Worm (Caenorhabditis elegans) whole organism, early embryonic: Measurements from ENCODE around the gene srz-71.

Experiments
- B0310.2 ChIP-seq: sonication (generic microtip); optimal IDR thresholded peaks from 2 replicates; lab custom pipeline; 2016; ENCODE audit warnings: mild to moderate bottlenecking, missing genetic modification characterization, missing compliant biosample characterization
- F13C5.2 ChIP-seq: sonication (generic microtip); optimal IDR thresholded peaks from 2 replicates; lab custom pipeline; 2017; ENCODE audit warnings: mild to moderate bottlenecking, missing genetic modification characterization, inconsistent platforms, missing compliant biosample characterization
- aly-1 ChIP-seq: sonication (generic microtip); optimal IDR thresholded peaks from 2 replicates; lab custom pipeline; 2016; ENCODE audit warnings: missing genetic modification characterization, missing compliant biosample characterization
- ama-1 ChIP-seq: fragments of 150-350 bp; optimal IDR thresholded peaks from 2 replicates; lab custom pipeline; 2014
- ceh-13 ChIP-seq: fragments of 200-800 bp; sonication (Bioruptor generic); optimal IDR thresholded peaks from 2 replicates; lab custom pipeline; 2018; ENCODE audit warnings: mild to moderate bottlenecking, missing genetic modification characterization, missing compliant biosample characterization
- ceh-36 ChIP-seq: sonication (generic microtip); optimal IDR thresholded peaks from 2 replicates; lab custom pipeline; 2016; ENCODE audit warnings: missing genetic modification characterization, inconsistent platforms, missing compliant biosample characterization
- ets-7 ChIP-seq: sonication (generic microtip); optimal IDR thresholded peaks from 2 replicates; lab custom pipeline; 2016; ENCODE audit warnings: missing genotype, missing genetic modification characterization, missing compliant biosample characterization
- flt-1 ChIP-seq: fragments of 200-800 bp; sonication (Bioruptor generic); IDR thresholded peaks from 2 replicates; pipeline ENCODE4 v1.3.6; 2022; ENCODE audit warnings: missing genetic modification characterization, missing compliant biosample characterization
- hmbx-1 ChIP-seq: sonication (generic microtip); optimal IDR thresholded peaks from 2 replicates; lab custom pipeline; 2016; ENCODE audit warnings: mild to moderate bottlenecking, missing genetic modification characterization, missing compliant biosample characterization
- hmg-4 ChIP-seq: fragments of 200-800 bp; sonication (Bioruptor generic); optimal IDR thresholded peaks from 2 replicates; lab custom pipeline; 2018; ENCODE audit warnings: mild to moderate bottlenecking, missing genetic modification characterization, missing compliant biosample characterization
- hnd-1 ChIP-seq: sonication (generic microtip); optimal IDR thresholded peaks from 2 replicates; lab custom pipeline; 2016; ENCODE audit warnings: missing genetic modification characterization, missing compliant biosample characterization
- pes-1 ChIP-seq: fragments of 200-800 bp; sonication (Bioruptor generic); IDR thresholded peaks from 2 replicates; pipeline ENCODE4 v1.3.6; 2022; ENCODE audit warnings: missing genetic modification reagents, missing genetic modification characterization, missing compliant biosample characterization
- scrt-1 ChIP-seq: fragments of 200-800 bp; sonication (Bioruptor generic); IDR thresholded peaks from 2 replicates; pipeline ENCODE4 v1.3.6; 2022; ENCODE audit warnings: missing genetic modification characterization, missing compliant biosample characterization
- sea-1 ChIP-seq: fragments of 200-800 bp; sonication (Bioruptor generic); conservative IDR thresholded peaks from 2 replicates; pipeline ENCODE4 v1.3.6; 2022; ENCODE audit warnings: missing genetic modification characterization, missing compliant biosample characterization
- tbx-11 ChIP-seq: fragments of 200-800 bp; sonication (Bioruptor generic); IDR thresholded peaks from 2 replicates; pipeline ENCODE4 v1.3.6; 2022; ENCODE audit warnings: missing genetic modification characterization, missing compliant biosample characterization
- tbx-37 ChIP-seq: fragments of 200-800 bp; sonication (Bioruptor generic); conservative IDR thresholded peaks from 2 replicates; pipeline ENCODE4 v1.3.6; 2022; ENCODE audit warnings: missing genetic modification reagents, missing genetic modification characterization, missing compliant biosample characterization
- tra-4 ChIP-seq: sonication (generic microtip); optimal IDR thresholded peaks from 2 replicates; lab custom pipeline; 2017; ENCODE audit warnings: missing genetic modification characterization, missing compliant biosample characterization

Gene srz-71

DNA sequence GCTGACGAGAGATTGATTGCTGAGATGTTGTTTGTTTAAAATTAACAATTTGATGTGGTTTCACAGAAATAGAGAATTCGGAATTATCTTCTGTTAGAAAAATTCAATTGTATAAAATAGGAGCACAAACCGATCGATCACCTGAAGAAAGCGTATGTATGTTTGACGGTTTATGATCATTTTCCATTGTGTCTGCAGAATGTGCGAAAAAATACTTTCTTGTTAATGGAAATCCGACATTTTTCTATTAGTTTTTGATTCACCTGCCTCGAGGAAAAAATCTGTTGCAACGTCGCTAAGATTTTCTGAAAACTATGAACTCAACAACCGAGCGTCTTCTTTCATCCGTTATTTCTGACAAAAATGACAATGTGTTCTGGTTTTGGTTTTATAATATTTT lies 4.0 kb downstream of the srz-71 start, which contains the start of gene C35D6.13:
Gene C35D6.13, plus strand, starts transcription at position 301 of the 400 bp plus-strand sequence.
- TF ChIP-seq F13C5.2 (tag; lab: Kevin White, UChicago) (no peak), ama-1 (lab: Kevin White, UChicago) (no peak), tbx-11 (no peak), ceh-13 (no peak), tra-4 (tag; lab: Kevin White, UChicago) (no peak)

DNA sequence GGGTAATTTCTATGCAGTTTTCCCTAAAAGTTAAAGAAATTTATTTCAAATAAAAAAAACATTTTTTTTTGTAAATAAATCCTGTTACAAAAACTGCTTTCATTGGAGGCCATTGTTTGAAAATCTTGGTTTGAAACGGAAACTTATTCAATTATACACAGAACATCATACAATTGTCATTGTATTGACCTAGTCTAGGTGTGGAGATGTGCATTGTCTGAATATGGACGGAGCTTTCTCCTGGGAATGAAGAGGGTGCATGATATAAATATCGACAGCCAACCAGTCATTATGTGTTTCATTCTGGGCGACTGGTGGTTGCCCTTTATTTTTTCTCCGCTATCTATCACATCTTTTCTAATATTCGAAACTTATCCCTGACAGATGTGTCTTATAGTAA lies 13.8 kb downstream of the srz-71 start, which contains the start of gene C35D6.3:
Gene C35D6.3, plus strand, starts transcription at position 301 of the 400 bp plus-strand sequence.
- no peak for TF ChIP-seq ets-7 (tag; lab: Kevin White, UChicago)
- no peak for TF ChIP-seq tbx-11
- no peak for TF ChIP-seq ama-1 (lab: Kevin White, UChicago)
- TF ChIP-seq sea-1 (GFP tag; lab: Robert Waterston, UW) = no peak

DNA sequence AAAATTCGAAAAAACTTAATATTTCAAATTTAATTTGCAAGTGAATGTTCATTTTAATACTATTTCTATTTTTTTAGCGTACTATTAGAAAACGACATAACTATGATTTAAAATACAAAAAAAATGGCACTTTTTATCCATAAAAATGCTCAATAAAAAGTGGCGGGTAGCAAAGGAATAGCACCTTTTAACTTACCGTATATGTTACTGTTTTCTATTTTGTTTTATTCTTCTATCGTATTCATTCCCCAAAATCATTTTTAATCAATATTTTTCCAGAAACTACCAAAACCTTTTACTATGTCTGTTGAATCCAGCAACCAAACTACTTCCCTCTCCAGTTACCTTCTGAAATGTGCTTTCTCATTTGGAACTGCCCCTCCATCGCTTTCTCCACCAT lies 18.0 kb downstream of the srz-71 start, which contains the start of gene C35D6.4:
Gene C35D6.4, plus strand, starts transcription at position 301 of the 400 bp plus-strand sequence.
- TF ChIP-seq flt-1 (no peak), aly-1 (tag; lab: Kevin White, UChicago) (no peak), scrt-1 (GFP tag; lab: Robert Waterston, UW) (no peak), ceh-36 (tag; lab: Kevin White, UChicago) (no peak), pes-1 (no peak)

DNA sequence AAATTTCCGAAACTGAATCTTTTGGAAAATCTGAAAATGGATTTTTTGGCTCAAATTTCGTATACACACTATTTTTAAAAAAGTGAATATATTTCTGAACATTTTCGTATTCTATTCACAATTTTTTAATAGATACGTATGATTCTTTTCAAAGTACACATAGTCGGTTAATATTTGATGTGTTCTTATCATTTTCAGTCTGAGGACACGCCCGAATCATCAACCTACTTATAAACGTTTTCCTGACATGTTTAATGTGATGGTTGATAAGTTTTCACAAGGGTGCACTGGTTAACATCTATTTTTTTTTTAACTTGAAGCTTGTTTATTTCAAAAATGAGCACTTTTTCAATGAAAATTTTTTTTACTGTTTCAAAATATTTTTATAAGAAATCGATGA lies 31.9 kb downstream of the srz-71 start:
- TF ChIP-seq hmg-4 (GFP tag; lab: Kevin White, UChicago) (no peak), sea-1 (GFP tag; lab: Robert Waterston, UW) (no peak), tbx-11 (no peak), tbx-37 (GFP tag; lab: Robert Waterston, UW) (no peak), ets-7 (tag; lab: Kevin White, UChicago) (no peak), tra-4 (tag; lab: Kevin White, UChicago) (no peak), B0310.2 (tag; lab: Kevin White, UChicago) (no peak), ceh-13 (no peak), scrt-1 (GFP tag; lab: Robert Waterston, UW) (no peak), hnd-1 (tag; lab: Kevin White, UChicago) (no peak)

DNA sequence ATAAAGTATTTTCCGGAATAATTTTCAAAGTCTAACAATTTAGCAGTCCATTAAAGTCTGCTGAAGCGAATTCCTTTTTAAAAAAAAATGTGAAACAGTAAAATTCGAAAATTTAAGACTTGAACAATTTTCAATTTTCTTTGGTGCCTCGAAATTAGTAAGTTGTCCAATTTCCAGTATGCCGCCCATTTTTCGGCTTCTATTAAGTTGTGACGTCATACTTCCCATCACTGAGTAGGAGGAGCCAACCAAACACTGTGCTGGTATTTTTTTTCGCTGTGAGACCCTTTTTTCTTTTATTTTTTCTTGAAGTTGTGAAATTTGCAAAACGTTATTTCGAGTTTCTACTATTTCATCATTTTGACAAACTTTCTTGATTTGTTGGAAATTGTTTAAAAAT lies 37.9 kb downstream of the srz-71 start:
- TF ChIP-seq ets-7 (tag; lab: Kevin White, UChicago) (no peak), ceh-36 (tag; lab: Kevin White, UChicago) (no peak), aly-1 (tag; lab: Kevin White, UChicago) (no peak)

DNA sequence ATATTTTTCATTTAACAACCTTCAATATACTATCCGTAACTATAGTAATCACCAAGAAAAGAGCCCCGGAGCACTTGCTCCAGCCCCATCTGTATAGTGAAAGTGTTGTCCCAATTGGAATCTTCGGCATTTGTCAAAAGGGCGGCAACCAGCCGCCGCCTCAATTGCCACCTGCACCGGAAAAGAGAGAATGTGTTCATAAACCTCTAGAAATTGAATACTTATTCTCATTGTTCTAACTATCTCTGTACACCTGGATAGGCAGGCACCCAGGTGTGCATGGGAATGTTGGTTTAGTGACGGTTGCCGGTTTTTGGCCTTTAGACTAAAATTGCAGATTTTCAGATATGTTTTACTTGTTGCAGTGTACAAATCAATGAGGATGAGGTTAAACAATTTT lies 45.3 kb downstream of the srz-71 start:
- TF ChIP-seq ceh-13 = no peak
- TF ChIP-seq scrt-1 (GFP tag; lab: Robert Waterston, UW) = no peak
- TF ChIP-seq hmbx-1 (tag; lab: Kevin White, UChicago) = no peak
- no peak for TF ChIP-seq hnd-1 (tag; lab: Kevin White, UChicago)
- no peak for TF ChIP-seq flt-1
- TF ChIP-seq aly-1 (tag; lab: Kevin White, UChicago) = no peak
- no peak for TF ChIP-seq tbx-37 (GFP tag; lab: Robert Waterston, UW)
- no peak for TF ChIP-seq tra-4 (tag; lab: Kevin White, UChicago)
- TF ChIP-seq hmg-4 (GFP tag; lab: Kevin White, UChicago) = no peak
- TF ChIP-seq ama-1 (lab: Kevin White, UChicago) = no peak
- no peak for TF ChIP-seq B0310.2 (tag; lab: Kevin White, UChicago)
- no peak for TF ChIP-seq pes-1
- TF ChIP-seq ets-7 (tag; lab: Kevin White, UChicago) = no peak
- TF ChIP-seq F13C5.2 (tag; lab: Kevin White, UChicago) = no peak
- TF ChIP-seq ceh-36 (tag; lab: Kevin White, UChicago) = no peak
- TF ChIP-seq sea-1 (GFP tag; lab: Robert Waterston, UW) = no peak
- no peak for TF ChIP-seq tbx-11

DNA sequence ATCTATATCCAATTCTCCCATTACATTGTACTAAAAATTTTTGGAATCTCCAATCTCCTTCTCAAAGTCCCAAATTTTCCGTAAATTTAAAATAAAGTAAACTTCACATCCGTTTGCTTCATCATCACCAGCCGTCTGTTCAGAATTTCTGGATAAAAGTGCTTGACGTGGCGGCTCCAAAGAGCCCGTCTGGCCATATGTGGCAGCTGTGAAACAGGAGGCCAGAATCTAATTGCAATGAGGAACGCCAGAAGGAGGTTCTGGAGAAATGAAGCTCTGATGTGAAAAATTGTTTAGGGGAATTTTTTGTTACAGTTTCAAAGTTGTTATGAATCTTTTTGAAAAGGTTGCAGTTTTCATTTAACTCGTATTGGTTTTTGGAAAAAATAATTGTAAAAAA lies 47.6 kb downstream of the srz-71 start:
- TF ChIP-seq hnd-1 (tag; lab: Kevin White, UChicago) = no peak

DNA sequence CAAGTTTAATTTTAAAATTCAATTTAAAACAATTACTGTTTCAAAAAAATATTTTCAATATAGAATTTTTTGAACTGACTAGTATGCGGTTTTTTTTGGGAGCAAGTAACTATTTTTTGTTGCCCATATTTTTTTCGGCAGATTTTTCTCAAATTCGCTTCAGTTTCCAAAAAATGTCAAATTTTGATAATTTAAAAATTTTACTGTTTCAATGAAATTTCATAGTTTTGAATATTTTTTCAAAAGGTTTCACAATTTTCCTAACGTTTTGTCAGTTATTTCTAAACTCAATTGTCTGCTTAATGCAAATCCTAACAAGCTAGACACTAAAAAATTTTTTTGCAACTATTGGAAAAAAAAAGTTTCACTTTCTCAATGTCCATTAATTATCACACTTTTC lies 48.3 kb downstream of the srz-71 start:
- TF ChIP-seq F13C5.2 (tag; lab: Kevin White, UChicago) = no peak
- TF ChIP-seq ceh-13 = no peak
- no peak for TF ChIP-seq hmg-4 (GFP tag; lab: Kevin White, UChicago)
- no peak for TF ChIP-seq tbx-11

DNA sequence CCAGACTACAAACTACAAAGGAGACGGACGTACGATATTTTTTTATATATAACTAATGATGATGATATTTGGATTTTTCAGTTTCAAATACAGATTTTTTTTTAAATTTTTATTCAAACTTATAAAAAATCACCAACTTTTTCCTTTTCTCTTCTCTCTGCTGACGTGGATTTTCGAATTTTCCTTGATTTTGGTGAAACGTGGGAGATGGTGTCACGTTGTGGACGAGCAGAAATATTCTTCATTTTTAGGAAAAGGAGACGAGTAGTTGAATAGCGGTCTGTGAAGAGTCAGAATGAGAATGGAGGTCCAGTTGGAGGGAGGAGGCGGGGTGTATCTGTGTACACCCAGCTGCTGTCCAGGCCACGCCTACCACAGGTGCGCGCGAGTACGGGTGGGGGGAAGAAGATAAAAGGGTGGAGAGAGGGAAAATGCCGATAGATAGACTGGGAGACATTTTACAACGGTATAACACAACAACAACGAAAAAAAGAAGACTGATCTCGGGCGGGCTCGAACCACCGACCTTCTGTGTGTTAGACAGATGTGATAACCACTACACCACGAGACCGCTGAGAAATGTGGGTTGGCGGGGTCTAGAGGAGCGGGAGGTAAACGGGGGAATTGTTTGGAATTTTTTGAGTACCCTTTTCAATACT lies 49.4 kb downstream of the srz-71 start, which contains the start of gene Y7A9D.1:
Gene Y7A9D.1, minus strand, starts transcription at position 283 of the 659 bp plus-strand sequence.
- peak; percentile 87 for TF ChIP-seq pes-1
- peak; percentile 77 for TF ChIP-seq sea-1 (GFP tag; lab: Robert Waterston, UW)
- peak; percentile 47 for TF ChIP-seq ceh-13
- TF ChIP-seq ama-1 (lab: Kevin White, UChicago) = peak; percentile 68
- peak; percentile 81 for TF ChIP-seq flt-1
- TF ChIP-seq tra-4 (tag; lab: Kevin White, UChicago) = no peak
- TF ChIP-seq scrt-1 (GFP tag; lab: Robert Waterston, UW) = peak; percentile 82
- TF ChIP-seq aly-1 (tag; lab: Kevin White, UChicago) = peak; percentile 84
- TF ChIP-seq hmbx-1 (tag; lab: Kevin White, UChicago) = peak; percentile 32
- peak; percentile 86 for TF ChIP-seq F13C5.2 (tag; lab: Kevin White, UChicago)
- TF ChIP-seq hmg-4 (GFP tag; lab: Kevin White, UChicago) = peak; percentile 95
- TF ChIP-seq ceh-36 (tag; lab: Kevin White, UChicago) = peak; percentile 41
- TF ChIP-seq tbx-11 = peak; percentile 59
- peak; percentile 79 for TF ChIP-seq tbx-37 (GFP tag; lab: Robert Waterston, UW)
- peak; percentile 17 for TF ChIP-seq hnd-1 (tag; lab: Kevin White, UChicago)
- peak; percentile 49 for TF ChIP-seq ets-7 (tag; lab: Kevin White, UChicago)
- peak; percentile 57 for TF ChIP-seq B0310.2 (tag; lab: Kevin White, UChicago)
